Worm (Caenorhabditis elegans): ENCODE measurements around the gene oig-4.

Gene oig-4

ce11 chrII:7613241-7613782, at the start of gene oig-4, which contains the start of gene R07G3.7:
TSS of gene oig-4 (plus strand) at chrII:7613541.
TSS of gene R07G3.7 (minus strand) at chrII:7613732.
- TF ChIP-seq dsc-1 (tag; optimal IDR thresholded peaks at IDR 0.05) (peak; percentile 19), efl-1 (optimal IDR thresholded peaks at IDR 0.05) (no peak), efl-1 (GFP tag; optimal IDR thresholded peaks at IDR 0.05 in 1 of 2) (no peak), lin-14 (GFP tag; optimal IDR thresholded peaks at IDR 0.05) (no peak), C04F5.9 (tag; optimal IDR thresholded peaks at IDR 0.05) (no peak)

ce11 chrII:7570305-7570704, 43.0 kb upstream of the oig-4 start, which contains the start of gene F35D2.3:
TSS of gene F35D2.3 (plus strand) at chrII:7570605.
- no peak for TF ChIP-seq rnt-1 (tag; optimal IDR thresholded peaks at IDR 0.05)
- TF ChIP-seq unc-98 (GFP tag; IDR thresholded peaks at IDR 0.05): no peak
- no peak for TF ChIP-seq ceh-90 (tag; optimal IDR thresholded peaks at IDR 0.05)
- no peak for TF ChIP-seq nhr-76 (tag; optimal IDR thresholded peaks at IDR 0.05)
- TF ChIP-seq C04F5.9 (tag; optimal IDR thresholded peaks at IDR 0.05): no peak
- TF ChIP-seq snpc-4 (tag; optimal IDR thresholded peaks at IDR 0.05): no peak
- TF ChIP-seq unc-130 (tag; optimal IDR thresholded peaks at IDR 0.05): no peak
- no peak for TF ChIP-seq alr-1 (tag; optimal IDR thresholded peaks at IDR 0.05; ENCODE audit: borderline replicate concordance)
- no peak for TF ChIP-seq irx-1 (tag; optimal IDR thresholded peaks at IDR 0.05)
- no peak for TF ChIP-seq mab-9 (GFP tag; IDR thresholded peaks at IDR 0.05)

ce11 chrII:7570820-7571219, 42.5 kb upstream of the oig-4 start:
- TF ChIP-seq aly-2 (tag; optimal IDR thresholded peaks at IDR 0.05) (no peak), lin-14 (GFP tag; optimal IDR thresholded peaks at IDR 0.05) (peak; percentile 8)

ce11 chrII:7574143-7574542, 39.2 kb upstream of the oig-4 start, which contains the start of gene F35D2.2:
TSS of gene F35D2.2 (plus strand) at chrII:7574443.
- TF ChIP-seq nhr-84 (tag; optimal IDR thresholded peaks at IDR 0.05) (no peak), nhr-11 (tag; optimal IDR thresholded peaks at IDR 0.05) (no peak), zag-1 (tag; optimal IDR thresholded peaks at IDR 0.05) (no peak), nhr-85 (tag) (no peak), zip-4 (GFP tag; optimal IDR thresholded peaks at IDR 0.05) (no peak), jun-1 (tag; optimal IDR thresholded peaks at IDR 0.05) (no peak), ceh-63 (GFP tag; optimal IDR thresholded peaks at IDR 0.05) (no peak), sptf-1 (tag; optimal IDR thresholded peaks at IDR 0.05) (no peak)

ce11 chrII:7575614-7576013, 37.7 kb upstream of the oig-4 start, which contains the start of gene F35D2.1:
TSS of gene F35D2.1 (plus strand) at chrII:7575914.
- no peak for TF ChIP-seq nhr-11 (tag; optimal IDR thresholded peaks at IDR 0.05)
- no peak for TF ChIP-seq aly-2 (tag; optimal IDR thresholded peaks at IDR 0.05)
- TF ChIP-seq zip-4 (GFP tag; optimal IDR thresholded peaks at IDR 0.05): no peak
- TF ChIP-seq aha-1 (tag; optimal IDR thresholded peaks at IDR 0.05): no peak
- no peak for TF ChIP-seq swsn-7 (tag; optimal IDR thresholded peaks at IDR 0.05)
- no peak for TF ChIP-seq nhr-28 (tag; optimal IDR thresholded peaks at IDR 0.05)
- TF ChIP-seq tlp-1 (tag; optimal IDR thresholded peaks at IDR 0.05): no peak
- TF ChIP-seq pag-3 (tag; optimal IDR thresholded peaks at IDR 0.05; ENCODE audit: borderline replicate concordance, insufficient read depth): no peak

ce11 chrII:7577412-7577811, 35.9 kb upstream of the oig-4 start, which contains the start of gene F35D2.6:
TSS of gene F35D2.6 (plus strand) at chrII:7577712.
- TF ChIP-seq aly-2 (tag; optimal IDR thresholded peaks at IDR 0.05) (no peak), pag-3 (tag; optimal IDR thresholded peaks at IDR 0.05; ENCODE audit: borderline replicate concordance, insufficient read depth) (no peak), unc-62 (GFP tag; optimal IDR thresholded peaks at IDR 0.05) (no peak), mab-9 (GFP tag; IDR thresholded peaks at IDR 0.05) (no peak), lin-35 (GFP tag; optimal IDR thresholded peaks at IDR 0.05) (no peak), nhr-20 (tag; optimal IDR thresholded peaks at IDR 0.05) (no peak), mef-2 (tag; optimal IDR thresholded peaks at IDR 0.05) (no peak), tlp-1 (tag; optimal IDR thresholded peaks at IDR 0.05) (no peak), nhr-47 (tag; optimal IDR thresholded peaks at IDR 0.05) (no peak), nhr-77 (tag; optimal IDR thresholded peaks at IDR 0.05) (no peak), zip-4 (GFP tag; optimal IDR thresholded peaks at IDR 0.05) (no peak), pax-3 (tag; optimal IDR thresholded peaks at IDR 0.05) (no peak)
